Fruit fly (Drosophila melanogaster) whole organism, embryonic: Measurements from ENCODE around the gene Cyp4ac3.

Source experiments
- CG10654 ChIP-seq: fragments of 200-800 bp; sonication (Bioruptor generic); optimal IDR thresholded peaks from 2 replicates; lab custom pipeline; 2016; ENCODE audit warnings: missing biosample characterization, missing genetic modification characterization
- CG31224 ChIP-seq: fragments of 200-800 bp; sonication (Bioruptor generic); IDR thresholded peaks from 2 replicates; pipeline ENCODE4 v1.3.6; 2022; ENCODE audit warnings: missing biosample characterization, missing genetic modification characterization
- CG4404 ChIP-seq: fragments of 200-800 bp; sonication (Bioruptor generic); IDR thresholded peaks from 2 replicates; pipeline ENCODE4 v1.3.6; 2022; ENCODE audit warnings: missing biosample characterization, missing genetic modification characterization
- HLH54F ChIP-seq: fragments of 200-800 bp; sonication (Bioruptor generic); optimal IDR thresholded peaks from 3 replicates; lab custom pipeline; 2016; ENCODE audit warnings: missing biosample characterization, missing genetic modification characterization
- Opbp ChIP-seq: fragments of 200-800 bp; sonication (Bioruptor generic); IDR thresholded peaks from 3 replicates; pipeline ENCODE4 v1.3.6; 2022; ENCODE audit warnings: missing biosample characterization, missing genetic modification characterization; ENCODE audit not compliant: partially characterized antibody
- br ChIP-seq: fragments of >200 bp; optimal IDR thresholded peaks from 2 replicates; lab custom pipeline; 2017
- chm ChIP-seq: fragments of 200-800 bp; sonication (Bioruptor generic); IDR thresholded peaks from 2 replicates; pipeline ENCODE4 v1.3.6; 2022; ENCODE audit warnings: missing biosample characterization, missing genetic modification characterization
- ems ChIP-seq: fragments of 200-800 bp; sonication (Bioruptor generic); optimal IDR thresholded peaks from 3 replicates; lab custom pipeline; 2016; ENCODE audit warnings: missing biosample characterization, missing genetic modification characterization
- rib ChIP-seq: fragments of 200-800 bp; sonication (Bioruptor generic); IDR thresholded peaks from 2 replicates; pipeline ENCODE4 v1.3.6; 2022; ENCODE audit warnings: missing biosample characterization, missing genetic modification characterization
- slou ChIP-seq: fragments of 200-800 bp; sonication (Bioruptor generic); optimal IDR thresholded peaks from 3 replicates; lab custom pipeline; 2016; ENCODE audit warnings: missing biosample characterization, missing genetic modification characterization

DNA sequence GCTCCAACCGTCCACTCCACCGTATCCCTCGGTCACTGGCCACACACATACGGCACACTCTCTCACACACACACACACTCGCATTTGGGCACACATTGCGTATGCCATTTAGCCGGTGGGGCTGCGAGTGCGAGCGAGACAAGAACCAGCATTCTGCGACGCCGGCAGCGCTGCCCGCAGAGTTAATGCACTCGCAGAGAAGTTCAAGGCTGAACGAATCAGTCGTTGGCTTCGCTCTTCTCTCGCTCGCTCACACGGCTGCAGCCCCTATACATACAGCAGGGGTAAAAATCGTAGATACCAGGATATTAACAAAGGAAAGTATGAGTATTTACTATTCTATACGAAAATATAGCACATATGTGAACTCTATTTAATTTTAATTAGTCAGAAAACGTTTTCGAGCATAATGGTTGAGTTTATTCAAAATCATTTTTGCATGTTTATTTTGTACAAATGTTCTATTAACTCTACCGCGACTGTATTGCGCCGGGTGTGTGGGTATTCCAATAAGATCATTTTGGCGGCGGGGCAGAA lies 24.7 kb downstream of the Cyp4ac3 start:
- TF ChIP-seq br (lab: Kevin White, UChicago) = no peak
- no peak for TF ChIP-seq Opbp (GFP tag; lab: Robert Waterston, UW)
- TF ChIP-seq HLH54F (GFP tag; lab: Kevin White, UChicago) = peak; percentile 13
- 0 out of 2 replicates have a peak, but pooled peaks have one; percentile 25 for TF ChIP-seq chm
- TF ChIP-seq rib = no peak
- TF ChIP-seq ems (GFP tag; lab: Kevin White, UChicago) = peak; percentile 46
- peak; percentile 37; the same call in 1 of the 2 replicates for TF ChIP-seq CG4404 (GFP tag; lab: Robert Waterston, UW)
- peak; percentile 7 for TF ChIP-seq slou (GFP tag; lab: Kevin White, UChicago)
- TF ChIP-seq CG10654 (GFP tag; lab: Kevin White, UChicago) = peak; percentile 45
- TF ChIP-seq CG31224 (GFP tag; lab: Robert Waterston, UW) = no peak
